Fruit fly (Drosophila melanogaster) whole organism, embryonic: Measurements from ENCODE around the gene fry.

Source experiments
- Aef1 ChIP-seq: fragments of 200-800 bp; sonication (Bioruptor generic); IDR thresholded peaks from 3 replicates; pipeline ENCODE4 v1.3.6; 2022; ENCODE audit warnings: missing biosample characterization, missing genetic modification characterization
- Bgb ChIP-seq: fragments of 200-800 bp; sonication (Bioruptor generic); IDR thresholded peaks from 2 replicates; pipeline ENCODE4 v1.3.6; 2022; ENCODE audit warnings: missing biosample characterization, missing genetic modification characterization; ENCODE audit not compliant: partially characterized antibody
- CG10147 ChIP-seq: fragments of 200-800 bp; sonication (Bioruptor generic); optimal IDR thresholded peaks from 2 replicates; lab custom pipeline; 2019; ENCODE audit warnings: missing biosample characterization, mild to moderate bottlenecking, missing genetic modification characterization, moderate library complexity
- CG13287 ChIP-seq: fragments of 200-800 bp; sonication (Bioruptor generic); IDR thresholded peaks from 2 replicates; pipeline ENCODE4 v1.3.6; 2022; ENCODE audit warnings: missing biosample characterization, missing genetic modification characterization; ENCODE audit not compliant: partially characterized antibody
- CG13624 ChIP-seq: fragments of 200-800 bp; sonication (Bioruptor generic); optimal IDR thresholded peaks from 2 replicates; lab custom pipeline; 2016; ENCODE audit warnings: missing biosample characterization, missing genetic modification characterization
- CG16815 ChIP-seq: fragments of 200-800 bp; sonication (Bioruptor generic); optimal IDR thresholded peaks from 3 replicates; lab custom pipeline; 2017; ENCODE audit warnings: missing biosample characterization, mild to moderate bottlenecking, missing genetic modification characterization
- CG18011 ChIP-seq: fragments of 200-800 bp; sonication (Bioruptor generic); optimal IDR thresholded peaks from 2 replicates; lab custom pipeline; 2017; ENCODE audit warnings: missing biosample characterization, missing genetic modification characterization, mild to moderate bottlenecking, moderate library complexity, missing genotype
- CG18764 ChIP-seq: fragments of 200-800 bp; sonication (Bioruptor generic); optimal IDR thresholded peaks from 3 replicates; lab custom pipeline; 2016; ENCODE audit warnings: missing biosample characterization, missing genetic modification characterization
- CG2129 ChIP-seq: fragments of 200-800 bp; sonication (Bioruptor generic); IDR thresholded peaks from 2 replicates; pipeline ENCODE4 v1.3.6; 2022; ENCODE audit warnings: missing biosample characterization, missing genetic modification characterization; ENCODE audit not compliant: partially characterized antibody
- CG2712 ChIP-seq: fragments of 200-800 bp; optimal IDR thresholded peaks from 3 replicates; lab custom pipeline; 2019; ENCODE audit warnings: missing biosample characterization, mild to moderate bottlenecking, missing genetic modification characterization, moderate library complexity
- CG32767 ChIP-seq: fragments of 200-800 bp; sonication (Bioruptor generic); IDR thresholded peaks from 2 replicates; pipeline ENCODE4 v1.3.6; 2022; ENCODE audit warnings: missing biosample characterization, missing genetic modification characterization
- CG32772 ChIP-seq: fragments of 200-800 bp; sonication (Bioruptor generic); IDR thresholded peaks from 2 replicates; pipeline ENCODE4 v1.3.6; 2022; ENCODE audit warnings: missing biosample characterization, missing genetic modification characterization
- CG34422 ChIP-seq: fragments of 200-800 bp; sonication (Bioruptor generic); IDR thresholded peaks from 3 replicates; pipeline ENCODE4 v1.3.6; 2022; ENCODE audit warnings: missing biosample characterization, missing genetic modification characterization
- CG6791 ChIP-seq: fragments of 200-800 bp; sonication (Bioruptor generic); IDR thresholded peaks from 3 replicates; pipeline ENCODE4 v1.3.6; 2022; ENCODE audit warnings: missing biosample characterization, missing genetic modification characterization; ENCODE audit not compliant: partially characterized antibody
- CG8388 ChIP-seq: fragments of 200-800 bp; sonication (Bioruptor generic); optimal IDR thresholded peaks from 2 replicates; lab custom pipeline; 2019; ENCODE audit warnings: missing biosample characterization, mild to moderate bottlenecking, missing genetic modification characterization, moderate library complexity
- CG9437 ChIP-seq: fragments of 200-800 bp; sonication (Bioruptor generic); optimal IDR thresholded peaks from 2 replicates; lab custom pipeline; 2018; ENCODE audit warnings: missing biosample characterization, mild to moderate bottlenecking, missing genetic modification characterization
- CHES-1-like ChIP-seq: fragments of 200-800 bp; sonication (Bioruptor generic); optimal IDR thresholded peaks from 2 replicates; lab custom pipeline; 2016; ENCODE audit warnings: missing biosample characterization, missing genetic modification characterization
- CTCF ChIP-seq: fragments of 200-800 bp; sonication (Bioruptor generic); optimal IDR thresholded peaks from 2 replicates; lab custom pipeline; 2017; ENCODE audit warnings: missing biosample characterization, mild to moderate bottlenecking, missing genetic modification characterization, moderate library complexity
- Chrac-16 ChIP-seq: fragments of 200-800 bp; sonication (Bioruptor generic); optimal IDR thresholded peaks from 3 replicates; lab custom pipeline; 2016; ENCODE audit warnings: missing biosample characterization, missing genetic modification characterization
- D ChIP-seq, 2 experiments: fragments of 200-800 bp in 1 of 2; fragments of >200 bp in 1 of 2; sonication (Bioruptor generic) in 1 of 2; optimal IDR thresholded peaks; 2 replicates in 1 of 2; 3 replicates in 1 of 2; lab custom pipeline; 2017; ENCODE audit warnings: mild to moderate bottlenecking in 1 of 2, missing biosample characterization in 1 of 2, missing genetic modification characterization in 1 of 2, missing genetic modification reagents in 1 of 2
- Dip3 ChIP-seq: fragments of 200-800 bp; sonication (Bioruptor generic); optimal IDR thresholded peaks from 3 replicates; lab custom pipeline; 2016; ENCODE audit warnings: missing biosample characterization, missing genetic modification characterization
- Dll ChIP-seq: fragments of 200-800 bp; sonication (Bioruptor generic); IDR thresholded peaks from 4 replicates; pipeline ENCODE4 v1.3.6; 2022; ENCODE audit warnings: missing biosample characterization, missing genetic modification characterization; ENCODE audit not compliant: partially characterized antibody
- Drgx ChIP-seq: fragments of 200-800 bp; sonication (Bioruptor generic); IDR thresholded peaks from 2 replicates; pipeline ENCODE4 v1.3.6; 2022; ENCODE audit warnings: missing biosample characterization, missing genetic modification characterization
- Ets97D ChIP-seq: fragments of 200-800 bp; sonication (Bioruptor generic); optimal IDR thresholded peaks from 3 replicates; lab custom pipeline; 2016; ENCODE audit warnings: missing biosample characterization, missing genetic modification characterization
- HHEX ChIP-seq: fragments of 200-800 bp; sonication (Bioruptor generic); optimal IDR thresholded peaks from 3 replicates; lab custom pipeline; 2017; ENCODE audit warnings: missing biosample characterization, mild to moderate bottlenecking, missing genetic modification characterization, missing genetic modification reagents
- Hand ChIP-seq: fragments of 200-800 bp; sonication (Bioruptor generic); optimal IDR thresholded peaks from 2 replicates; lab custom pipeline; 2017; ENCODE audit warnings: mild to moderate bottlenecking, missing biosample characterization, missing genetic modification reagents, missing genetic modification characterization
- Lhr ChIP-seq: fragments of 200-800 bp; sonication (Bioruptor generic); optimal IDR thresholded peaks from 3 replicates; lab custom pipeline; 2017; ENCODE audit warnings: mild to moderate bottlenecking, missing biosample characterization, missing genetic modification reagents, missing genetic modification characterization
- MBD-R2 ChIP-seq: fragments of 200-800 bp; sonication (Bioruptor generic); IDR thresholded peaks from 2 replicates; pipeline ENCODE4 v1.3.6; 2022; ENCODE audit warnings: missing biosample characterization, missing genetic modification characterization
- Myb ChIP-seq: fragments of 200-800 bp; sonication (Bioruptor generic); optimal IDR thresholded peaks from 2 replicates; lab custom pipeline; 2016; ENCODE audit warnings: missing biosample characterization, missing genetic modification characterization
- Opbp ChIP-seq: fragments of 200-800 bp; sonication (Bioruptor generic); IDR thresholded peaks from 3 replicates; pipeline ENCODE4 v1.3.6; 2022; ENCODE audit warnings: missing biosample characterization, missing genetic modification characterization; ENCODE audit not compliant: partially characterized antibody
- Scr ChIP-seq: fragments of 200-800 bp; sonication (Bioruptor generic); IDR thresholded peaks from 2 replicates; pipeline ENCODE4 v1.3.6; 2022; ENCODE audit warnings: missing biosample characterization, missing genetic modification characterization; ENCODE audit not compliant: partially characterized antibody
- Sry-β ChIP-seq: fragments of 200-800 bp; sonication (Bioruptor generic); optimal IDR thresholded peaks from 2 replicates; lab custom pipeline; 2018; ENCODE audit warnings: missing biosample characterization, mild to moderate bottlenecking, missing genetic modification characterization, moderate library complexity
- Sry-δ ChIP-seq: fragments of 200-800 bp; sonication (Bioruptor generic); optimal IDR thresholded peaks from 2 replicates; lab custom pipeline; 2016; ENCODE audit warnings: missing biosample characterization, missing genetic modification characterization
- amos ChIP-seq: fragments of 200-800 bp; sonication (Bioruptor generic); IDR thresholded peaks from 2 replicates; pipeline ENCODE4 v1.3.6; 2022; ENCODE audit warnings: missing biosample characterization, missing genetic modification characterization; ENCODE audit not compliant: partially characterized antibody
- ase ChIP-seq: fragments of 200-800 bp; sonication (Bioruptor generic); IDR thresholded peaks from 3 replicates; pipeline ENCODE4 v1.3.6; 2022; ENCODE audit warnings: missing biosample characterization, missing genetic modification characterization
- bigmax ChIP-seq: fragments of 200-800 bp; sonication (Bioruptor generic); optimal IDR thresholded peaks from 2 replicates; lab custom pipeline; 2018; ENCODE audit warnings: missing biosample characterization, mild to moderate bottlenecking, missing genetic modification characterization
- chinmo ChIP-seq: fragments of 200-800 bp; sonication (Bioruptor generic); IDR thresholded peaks from 4 replicates; pipeline ENCODE4 v1.3.6; 2022; ENCODE audit warnings: missing biosample characterization, missing genetic modification characterization; ENCODE audit not compliant: partially characterized antibody
- dimm ChIP-seq: fragments of 200-800 bp; sonication (Bioruptor generic); IDR thresholded peaks from 2 replicates; pipeline ENCODE4 v1.3.6; 2022; ENCODE audit warnings: missing biosample characterization, missing genetic modification characterization
- grn ChIP-seq: fragments of 200-800 bp; sonication (Bioruptor generic); optimal IDR thresholded peaks from 3 replicates; lab custom pipeline; 2017; ENCODE audit warnings: missing biosample characterization, missing genetic modification characterization
- maf-S ChIP-seq: fragments of 200-800 bp; sonication (Bioruptor generic); optimal IDR thresholded peaks from 2 replicates; lab custom pipeline; 2016; ENCODE audit warnings: missing biosample characterization, missing genetic modification characterization
- nerfin-1 ChIP-seq: fragments of 200-800 bp; sonication (Bioruptor generic); optimal IDR thresholded peaks from 3 replicates; lab custom pipeline; 2019; ENCODE audit warnings: missing biosample characterization, mild to moderate bottlenecking, missing genetic modification characterization, moderate library complexity
- pb ChIP-seq: fragments of 200-800 bp; sonication (Bioruptor generic); optimal IDR thresholded peaks from 3 replicates; lab custom pipeline; 2016; ENCODE audit warnings: missing biosample characterization, missing genetic modification characterization
- pnt ChIP-seq: fragments of 200-800 bp; sonication (Bioruptor generic); optimal IDR thresholded peaks from 3 replicates; lab custom pipeline; 2016; ENCODE audit warnings: missing biosample characterization, missing genetic modification characterization
- pzg ChIP-seq: fragments of 200-800 bp; sonication (Bioruptor generic); optimal IDR thresholded peaks from 3 replicates; lab custom pipeline; 2018; ENCODE audit warnings: missing biosample characterization, mild to moderate bottlenecking, missing genetic modification characterization, moderate library complexity
- ranshi ChIP-seq: fragments of 200-800 bp; sonication (Bioruptor generic); IDR thresholded peaks from 2 replicates; pipeline ENCODE4 v1.3.6; 2022; ENCODE audit warnings: missing biosample characterization, missing genetic modification characterization
- sc ChIP-seq, 3 experiments: fragments of >200 bp in 2 of 3; fragments of 200-800 bp in 1 of 3; sonication (Bioruptor generic) in 1 of 3; optimal IDR thresholded peaks; 2 replicates in 2 of 3; 3 replicates in 1 of 3; lab custom pipeline; 2017; ENCODE audit warnings: mild to moderate bottlenecking in 1 of 3, missing biosample characterization in 1 of 3, missing genetic modification characterization in 1 of 3, missing genetic modification reagents in 1 of 3
- sens ChIP-seq: fragments of 200-800 bp; sonication (Bioruptor generic); peaks from one replicate; lab custom pipeline; 2016; ENCODE audit warnings: missing biosample characterization, missing genetic modification characterization
- usp ChIP-seq: fragments of >200 bp; optimal IDR thresholded peaks from 2 replicates; lab custom pipeline; 2017; ENCODE audit warnings: missing biosample characterization, missing genetic modification characterization
- zen2 ChIP-seq: fragments of 200-800 bp; sonication (Bioruptor generic); IDR thresholded peaks from 3 replicates; pipeline ENCODE4 v1.3.6; 2022; ENCODE audit warnings: missing biosample characterization, missing genetic modification characterization; ENCODE audit not compliant: partially characterized antibody
- zfh2 ChIP-seq: fragments of 200-800 bp; sonication (Bioruptor generic); optimal IDR thresholded peaks from 2 replicates; lab custom pipeline; 2016; ENCODE audit warnings: missing biosample characterization, missing genetic modification characterization

Gene fry

dm6 chr3L:9629910-9630309 is 49.0 kb downstream of the fry start (continued):
- peak; percentile 75 for TF ChIP-seq pzg (GFP tag; lab: Kevin White, UChicago)
- TF ChIP-seq Dll, result peak; percentile 23; the same call in 1 of the 4 replicates
- no peak for TF ChIP-seq CG2129 (GFP tag; lab: Robert Waterston, UW)
- TF ChIP-seq Myb (GFP tag; lab: Kevin White, UChicago), result peak; percentile 99
- TF ChIP-seq CG2712, result no peak
- no peak for TF ChIP-seq Hand
- TF ChIP-seq CG18764 (GFP tag; lab: Kevin White, UChicago), result no peak
- TF ChIP-seq CG13287 (GFP tag; lab: Robert Waterston, UW), result peak; percentile 51
- no peak for TF ChIP-seq CG18011 (GFP tag; lab: Kevin White, UChicago)
- no peak for TF ChIP-seq HHEX
- TF ChIP-seq CG13624 (GFP tag; lab: Kevin White, UChicago), result no peak
- no peak for TF ChIP-seq maf-S (GFP tag; lab: Kevin White, UChicago)
- TF ChIP-seq amos (GFP tag; lab: Robert Waterston, UW), result peak; percentile 67
- no peak for TF ChIP-seq Sry-β
- no peak for TF ChIP-seq usp (GFP tag; lab: Kevin White, UChicago)
- no peak for TF ChIP-seq CG9437 (GFP tag; lab: Kevin White, UChicago)
- TF ChIP-seq dimm (GFP tag; lab: Robert Waterston, UW), result no peak
- TF ChIP-seq sens (GFP tag; lab: Kevin White, UChicago), result peak; percentile 59
- TF ChIP-seq CTCF (GFP tag; lab: Kevin White, UChicago), result peak; percentile 64
- TF ChIP-seq CG6791, result 0 out of 3 replicates have a peak, but pooled peaks have one; percentile 53
- TF ChIP-seq D (optimal IDR thresholded peaks at IDR 0.05; lab: Kevin White, UChicago), result peak; percentile 83
- TF ChIP-seq D (GFP tag; optimal IDR thresholded peaks at IDR 0.05; lab: Kevin White, UChicago), result no peak
- TF ChIP-seq chinmo (GFP tag; lab: Robert Waterston, UW), result no peak
- no peak for TF ChIP-seq ranshi
- no peak for TF ChIP-seq CG32772 (GFP tag; lab: Robert Waterston, UW)
- TF ChIP-seq Drgx (GFP tag; lab: Robert Waterston, UW), result no peak
- TF ChIP-seq nerfin-1, result no peak
- TF ChIP-seq grn (GFP tag; lab: Kevin White, UChicago), result no peak
- 0 out of 3 replicates have a peak, but pooled peaks have one; percentile 46 for TF ChIP-seq Opbp (GFP tag; lab: Robert Waterston, UW)
- no peak for TF ChIP-seq ase
- no peak for TF ChIP-seq CG16815 (GFP tag; lab: Kevin White, UChicago)
- TF ChIP-seq CG10147 (GFP tag; lab: Kevin White, UChicago), result no peak
- no peak; the same call in 2 of the 3 replicates for TF ChIP-seq CG34422
- peak; percentile 28; the same call in 1 of the 2 replicates for TF ChIP-seq Scr (GFP tag; lab: Robert Waterston, UW)
- TF ChIP-seq sc (optimal IDR thresholded peaks at IDR 0.05; lab: Kevin White, UChicago), result no peak
- no peak for TF ChIP-seq sc (GFP tag; optimal IDR thresholded peaks at IDR 0.05; lab: Kevin White, UChicago)
- peak; percentile 31 for TF ChIP-seq Sry-δ (GFP tag; lab: Kevin White, UChicago)
- TF ChIP-seq Ets97D, result peak; percentile 29
- no peak for TF ChIP-seq CG8388 (GFP tag; lab: Kevin White, UChicago)
- no peak for TF ChIP-seq pb (GFP tag; lab: Kevin White, UChicago)
- TF ChIP-seq Lhr (GFP tag; lab: Kevin White, UChicago), result peak; percentile 72
- no peak for TF ChIP-seq CG32767 (GFP tag; lab: Robert Waterston, UW)
- peak; percentile 55; the same call in 1 of the 2 replicates for TF ChIP-seq Bgb
- no peak for TF ChIP-seq Chrac-16
- TF ChIP-seq pnt (GFP tag; lab: Kevin White, UChicago), result no peak
- TF ChIP-seq Dip3, result no peak
- TF ChIP-seq zfh2, result no peak
- TF ChIP-seq CHES-1-like (GFP tag; lab: Kevin White, UChicago), result peak; percentile 68
- TF ChIP-seq zen2, result no peak
- TF ChIP-seq bigmax (GFP tag; lab: Kevin White, UChicago), result no peak
- TF ChIP-seq MBD-R2 (GFP tag; lab: Robert Waterston, UW), result peak; percentile 75
- no peak for TF ChIP-seq Aef1 (GFP tag; lab: Robert Waterston, UW)
